Worm (Caenorhabditis elegans) whole organism, young adult: ENCODE data around the gene C39B10.4.

Experiments
- B0261.1 ChIP-seq: sonication (generic microtip); optimal IDR thresholded peaks from 2 replicates; lab custom pipeline; 2016; ENCODE audit warnings: mild to moderate bottlenecking, missing genetic modification characterization, moderate library complexity, missing compliant biosample characterization
- D2030.7 ChIP-seq: fragments of 200-800 bp; sonication (Bioruptor generic); IDR thresholded peaks from 2 replicates; pipeline ENCODE4 v1.3.6; 2022; ENCODE audit warnings: missing genetic modification reagents, missing genetic modification characterization, missing compliant biosample characterization
- F33H1.4 ChIP-seq: fragments of 200-800 bp; sonication (Bioruptor generic); IDR thresholded peaks from 2 replicates; pipeline ENCODE4 v1.3.6; 2022; ENCODE audit warnings: missing genetic modification reagents, missing genetic modification characterization, missing compliant biosample characterization
- F37B4.10 ChIP-seq: fragments of 200-800 bp; sonication (Bioruptor generic); IDR thresholded peaks from 2 replicates; pipeline ENCODE4 v1.3.6; 2022; ENCODE audit warnings: missing genetic modification characterization, missing compliant biosample characterization
- F39B2.1 ChIP-seq: fragments of 200-800 bp; sonication (Bioruptor generic); IDR thresholded peaks from 2 replicates; pipeline ENCODE4 v1.3.6; 2022; ENCODE audit warnings: missing genetic modification reagents, missing genetic modification characterization, missing compliant biosample characterization
- F52B5.7 ChIP-seq: sonication (generic microtip); optimal IDR thresholded peaks from 2 replicates; lab custom pipeline; 2016; ENCODE audit warnings: mild to moderate bottlenecking, missing genetic modification characterization, missing compliant biosample characterization
- F55B11.4 ChIP-seq: sonication (generic microtip); optimal IDR thresholded peaks from 2 replicates; lab custom pipeline; 2016; ENCODE audit warnings: missing compliant biosample characterization, missing genetic modification characterization, borderline replicate concordance; ENCODE audit not compliant: insufficient read depth
- F57A8.1 ChIP-seq: fragments of 200-800 bp; sonication (Bioruptor generic); optimal IDR thresholded peaks from 2 replicates; lab custom pipeline; 2018; ENCODE audit warnings: mild to moderate bottlenecking, missing genetic modification characterization, moderate library complexity, missing compliant biosample characterization
- F57C9.4 ChIP-seq: sonication (generic microtip); optimal IDR thresholded peaks from 2 replicates; lab custom pipeline; 2017; ENCODE audit warnings: mild to moderate bottlenecking, missing genetic modification characterization, missing compliant biosample characterization
- Y79H2A.3 ChIP-seq: fragments of 200-800 bp; sonication (Bioruptor generic); conservative IDR thresholded peaks from 2 replicates; pipeline ENCODE4 v1.3.6; 2022; ENCODE audit warnings: missing genetic modification reagents, missing genetic modification characterization, missing compliant biosample characterization
- Y95B8A.8 ChIP-seq: fragments of 200-800 bp; sonication (Bioruptor generic); IDR thresholded peaks from 2 replicates; pipeline ENCODE4 v1.3.6; 2022; ENCODE audit warnings: missing genetic modification reagents, missing genetic modification characterization, missing compliant biosample characterization
- attf-3 ChIP-seq: fragments of 200-800 bp; sonication (Bioruptor generic); conservative IDR thresholded peaks from 2 replicates; pipeline ENCODE4 v1.3.6; 2022; ENCODE audit warnings: missing genetic modification reagents, missing genetic modification characterization, missing compliant biosample characterization
- attf-5 ChIP-seq: fragments of 200-800 bp; sonication (Bioruptor generic); optimal IDR thresholded peaks from 2 replicates; lab custom pipeline; 2018; ENCODE audit warnings: mild to moderate bottlenecking, missing genetic modification characterization, missing compliant biosample characterization
- ceh-100 ChIP-seq: fragments of 200-800 bp; sonication (Bioruptor generic); IDR thresholded peaks from 2 replicates; pipeline ENCODE4 v1.3.6; 2022; ENCODE audit warnings: missing genetic modification reagents, missing genetic modification characterization, missing compliant biosample characterization
- ceh-91 ChIP-seq: fragments of 200-800 bp; sonication (Bioruptor generic); IDR thresholded peaks from 2 replicates; pipeline ENCODE4 v1.3.6; 2022; ENCODE audit warnings: missing genetic modification reagents, missing genetic modification characterization, missing compliant biosample characterization
- chd-7 ChIP-seq: sonication (generic microtip); optimal IDR thresholded peaks from 2 replicates; lab custom pipeline; 2016; ENCODE audit warnings: mild to moderate bottlenecking, missing genetic modification characterization, moderate library complexity, missing compliant biosample characterization
- ekl-4 ChIP-seq: fragments of 200-800 bp; sonication (Bioruptor generic); IDR thresholded peaks from 2 replicates; pipeline ENCODE4 v1.3.6; 2022; ENCODE audit warnings: missing genetic modification reagents, missing genetic modification characterization, missing compliant biosample characterization
- fkh-3 ChIP-seq: sonication (generic microtip); optimal IDR thresholded peaks from 2 replicates; lab custom pipeline; 2016; ENCODE audit warnings: mild to moderate bottlenecking, missing genetic modification characterization, missing compliant biosample characterization
- hsf-1 ChIP-seq: fragments of 200-800 bp; sonication (Bioruptor generic); IDR thresholded peaks from 2 replicates; pipeline ENCODE4 v1.3.6; 2022; ENCODE audit warnings: missing genetic modification reagents, missing genetic modification characterization, missing compliant biosample characterization
- let-607 ChIP-seq, 2 experiments: fragments of 200-800 bp in 1 of 2; sonication (Bioruptor generic) in 1 of 2; sonication (generic microtip) in 1 of 2; optimal IDR thresholded peaks; 2 replicates each; lab custom pipeline; 2016 to 2018; ENCODE audit warnings: mild to moderate bottlenecking in 2 of 2, missing compliant biosample characterization in 2 of 2, missing genetic modification characterization in 2 of 2, moderate library complexity in 2 of 2, missing genotype in 1 of 2
- lin-26 ChIP-seq: fragments of 200-800 bp; sonication (Bioruptor generic); IDR thresholded peaks from 2 replicates; pipeline ENCODE4 v1.3.6; 2022; ENCODE audit warnings: missing genetic modification reagents, missing genetic modification characterization, missing compliant biosample characterization
- lsy-27 ChIP-seq: sonication (generic microtip); optimal IDR thresholded peaks from 2 replicates; lab custom pipeline; 2017; ENCODE audit warnings: missing genetic modification characterization, mild to moderate bottlenecking, missing compliant biosample characterization, antibody characterized with exemption, missing genotype, borderline replicate concordance; ENCODE audit not compliant: insufficient read depth
- nfya-2 ChIP-seq: fragments of 200-800 bp; sonication (Bioruptor generic); IDR thresholded peaks from 2 replicates; pipeline ENCODE4 v1.3.6; 2022; ENCODE audit warnings: missing genetic modification reagents, missing genetic modification characterization, missing compliant biosample characterization
- nhr-179 ChIP-seq: sonication (generic microtip); optimal IDR thresholded peaks from 2 replicates; lab custom pipeline; 2016; ENCODE audit warnings: mild to moderate bottlenecking, missing genetic modification characterization, missing compliant biosample characterization
- nhr-27 ChIP-seq: fragments of 200-800 bp; sonication (Bioruptor generic); optimal IDR thresholded peaks from 2 replicates; lab custom pipeline; 2018; ENCODE audit warnings: mild to moderate bottlenecking, missing genetic modification characterization, moderate library complexity, missing compliant biosample characterization
- nhr-80 ChIP-seq: sonication (generic microtip); optimal IDR thresholded peaks from 2 replicates; lab custom pipeline; 2016; ENCODE audit warnings: missing genetic modification characterization, missing compliant biosample characterization
- rcor-1 ChIP-seq: fragments of 200-800 bp; sonication (Bioruptor generic); IDR thresholded peaks from 2 replicates; pipeline ENCODE4 v1.3.6; 2022; ENCODE audit warnings: missing genetic modification reagents, missing genetic modification characterization, missing compliant biosample characterization
- rec-8 ChIP-seq, 2 experiments: sonication (generic microtip); optimal IDR thresholded peaks; 2 replicates each; lab custom pipeline; 2016; ENCODE audit warnings: mild to moderate bottlenecking in 2 of 2, missing genetic modification characterization in 2 of 2, missing genetic modification reagents in 2 of 2, missing genotype in 2 of 2, missing biosample characterization in 1 of 2, missing compliant biosample characterization in 1 of 2, moderate library complexity in 1 of 2
- sea-2 ChIP-seq: fragments of 200-800 bp; sonication (Bioruptor generic); IDR thresholded peaks from 2 replicates; pipeline ENCODE4 v1.3.6; 2022; ENCODE audit warnings: missing genetic modification characterization, missing compliant biosample characterization
- snpc-1.1 ChIP-seq: sonication (generic microtip); optimal IDR thresholded peaks from 2 replicates; lab custom pipeline; 2017; ENCODE audit warnings: missing genetic modification characterization, mild to moderate bottlenecking, missing compliant biosample characterization, antibody characterized with exemption, moderate library complexity, missing genotype, missing genetic modification reagents; ENCODE audit not compliant: insufficient read depth
- somi-1 ChIP-seq: fragments of 200-800 bp; sonication (Bioruptor generic); optimal IDR thresholded peaks from 2 replicates; lab custom pipeline; 2018; ENCODE audit warnings: mild to moderate bottlenecking, missing genetic modification characterization, missing compliant biosample characterization
- zim-3 ChIP-seq: sonication (generic microtip); optimal IDR thresholded peaks from 2 replicates; lab custom pipeline; 2017; ENCODE audit warnings: mild to moderate bottlenecking, missing genetic modification characterization, moderate library complexity, missing compliant biosample characterization

Gene C39B10.4

ce11 chrX:10491044-10491443 is 46.2 kb downstream of the C39B10.4 start, which contains the start of gene C33D3.5:
Gene C33D3.5 (plus strand): TSS chrX:10491344.
- TF ChIP-seq nhr-80 (tag; lab: Kevin White, UChicago) = no peak
- TF ChIP-seq F52B5.7 = no peak
- TF ChIP-seq nfya-2 (GFP tag; lab: Robert Waterston, UW) = no peak
- TF ChIP-seq rcor-1 (GFP tag; lab: Robert Waterston, UW) = no peak
- no peak for TF ChIP-seq nhr-27 (tag; lab: Kevin White, UChicago)
- no peak for TF ChIP-seq F57A8.1 (GFP tag; lab: Kevin White, UChicago)
- TF ChIP-seq Y95B8A.8 (GFP tag; lab: Robert Waterston, UW) = no peak
- TF ChIP-seq F37B4.10 (GFP tag; lab: Robert Waterston, UW) = no peak
- no peak for TF ChIP-seq F55B11.4 (tag; lab: Kevin White, UChicago)
- no peak for TF ChIP-seq F33H1.4 (GFP tag; lab: Robert Waterston, UW)
- TF ChIP-seq F39B2.1 (GFP tag; lab: Robert Waterston, UW) = no peak
- no peak for TF ChIP-seq F57C9.4 (tag; lab: Kevin White, UChicago)
- TF ChIP-seq B0261.1 (tag; lab: Kevin White, UChicago) = no peak
- no peak for TF ChIP-seq D2030.7
- TF ChIP-seq sea-2 (GFP tag; lab: Robert Waterston, UW) = no peak
- no peak for TF ChIP-seq ekl-4 (GFP tag; lab: Robert Waterston, UW)
- TF ChIP-seq, all 124 proteins: peak for 0

- TF ChIP-seq ceh-100 (GFP tag; lab: Robert Waterston, UW) (no peak), nhr-179 (tag; lab: Kevin White, UChicago) (no peak), hsf-1 (no peak), attf-3 (no peak), rec-8 (tag; optimal IDR thresholded peaks at IDR 0.05; lab: Kevin White, UChicago) (no peak), rcor-1 (GFP tag; lab: Robert Waterston, UW) (no peak), lsy-27 (tag; lab: Kevin White, UChicago) (no peak), let-607 (tag; optimal IDR thresholded peaks at IDR 0.05; lab: Kevin White, UChicago) (no peak), fkh-3 (tag; lab: Kevin White, UChicago) (no peak), ceh-91 (GFP tag; lab: Robert Waterston, UW) (no peak), zim-3 (no peak), F52B5.7 (no peak), lin-26 (GFP tag; lab: Robert Waterston, UW) (no peak), attf-5 (no peak), Y79H2A.3 (GFP tag; lab: Robert Waterston, UW) (no peak), chd-7 (tag; lab: Kevin White, UChicago) (no peak), F37B4.10 (GFP tag; lab: Robert Waterston, UW) (no peak), somi-1 (no peak), snpc-1.1 (no peak)
Observed at ce11 chrX:10491875-10492523, 47.2 kb downstream of the C39B10.4 start.
